Fruit fly (Drosophila melanogaster): ENCODE results near the gene Kyat.

Gene Kyat

dm6 chr3R:11779357-11780018, 42.8 kb downstream of the Kyat start:
- no peak for TF ChIP-seq noc (tag; optimal IDR thresholded peaks at IDR 0.05)

dm6 chr3R:11778879-11779278, 43.4 kb downstream of the Kyat start:
- no peak for TF ChIP-seq noc (tag; optimal IDR thresholded peaks at IDR 0.05)

- TF ChIP-seq noc (tag; optimal IDR thresholded peaks at IDR 0.05), result no peak
These were observed 44.1 kb downstream of the Kyat start for dm6 chr3R:11778012-11778865.

- no peak for TF ChIP-seq noc (tag; optimal IDR thresholded peaks at IDR 0.05)
These were observed 45.2 kb downstream of the Kyat start for dm6 chr3R:11777058-11777457.

dm6 chr3R:11776068-11776767, 46.1 kb downstream of the Kyat start:
- TF ChIP-seq noc (tag; optimal IDR thresholded peaks at IDR 0.05), result no peak

DNA sequence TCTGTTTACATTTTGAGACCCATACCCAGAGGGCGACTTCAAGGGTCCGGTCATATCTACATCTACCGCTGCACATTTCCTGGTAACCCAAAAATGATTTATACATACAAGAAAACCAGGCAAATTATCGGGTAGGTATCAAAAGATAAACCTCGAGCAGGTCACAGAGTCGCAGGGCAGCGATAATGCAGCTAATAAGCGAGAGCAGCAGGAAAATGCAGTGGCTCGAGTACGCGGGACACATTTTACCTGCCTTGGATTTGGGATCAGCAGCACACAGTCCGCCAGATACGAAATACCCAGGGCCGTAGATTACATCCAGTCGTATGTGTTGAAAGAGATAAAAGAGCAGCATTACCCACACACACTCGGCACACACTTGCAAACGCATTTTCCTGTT, 47.1 kb downstream of the Kyat start:
- TF ChIP-seq noc (tag; optimal IDR thresholded peaks at IDR 0.05), result no peak

DNA sequence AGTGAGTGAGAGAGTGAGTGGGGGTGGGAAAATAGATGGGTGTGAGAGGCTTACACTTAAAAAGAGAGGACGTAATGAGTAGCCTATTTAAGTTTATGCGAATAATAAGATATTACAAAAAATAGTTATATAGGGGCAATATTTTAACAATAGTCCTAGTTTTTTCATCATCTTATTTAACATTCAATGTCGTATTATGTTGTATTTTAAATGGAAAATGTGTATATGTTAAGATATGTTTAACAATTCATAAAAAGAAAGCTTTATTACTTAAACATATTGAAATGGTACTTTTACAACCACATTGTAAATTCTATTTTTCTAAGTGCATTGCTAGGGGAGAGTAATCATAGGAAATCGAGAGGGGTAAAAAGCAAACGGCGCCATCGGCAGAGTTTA, 48.3 kb downstream of the Kyat start:
- TF ChIP-seq noc (tag; optimal IDR thresholded peaks at IDR 0.05), result peak; percentile 7

DNA sequence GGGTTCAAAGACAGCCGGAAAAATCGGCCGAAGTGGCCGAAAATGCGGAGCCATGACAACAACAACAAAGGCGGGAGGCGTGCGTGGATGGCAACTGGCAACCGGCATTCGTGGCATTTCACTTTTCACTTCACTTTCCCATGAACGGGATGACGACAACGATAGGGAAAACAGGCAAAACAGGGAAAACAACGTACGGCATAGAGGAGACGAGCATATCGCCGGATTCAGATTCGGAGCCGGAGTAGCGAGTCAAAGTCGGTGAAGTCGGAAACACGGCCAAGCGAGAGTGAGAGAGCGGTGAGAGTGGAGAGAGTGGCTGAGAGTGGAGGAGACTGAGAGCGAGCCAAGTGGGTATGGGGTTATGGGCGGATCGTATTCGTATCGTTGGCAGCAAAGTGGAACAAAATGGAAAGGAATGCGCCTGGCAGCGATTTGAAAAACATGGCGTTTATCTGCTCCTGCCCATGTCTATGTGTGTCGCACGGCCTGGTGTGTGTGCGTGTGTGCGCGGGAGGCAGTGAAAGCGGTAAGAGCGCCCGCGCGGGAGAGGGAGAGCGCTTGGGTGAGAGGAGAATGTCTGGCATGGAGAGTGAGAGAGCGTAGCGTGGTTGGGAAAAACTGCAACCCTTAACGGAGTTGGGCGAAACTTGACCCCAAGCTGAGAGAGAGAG, 48.8 kb downstream of the Kyat start:
- TF ChIP-seq noc (tag; optimal IDR thresholded peaks at IDR 0.05), result no peak

dm6 chr3R:11772181-11772827, 50.0 kb downstream of the Kyat start:
- no peak for TF ChIP-seq noc (tag; optimal IDR thresholded peaks at IDR 0.05)

DNA sequence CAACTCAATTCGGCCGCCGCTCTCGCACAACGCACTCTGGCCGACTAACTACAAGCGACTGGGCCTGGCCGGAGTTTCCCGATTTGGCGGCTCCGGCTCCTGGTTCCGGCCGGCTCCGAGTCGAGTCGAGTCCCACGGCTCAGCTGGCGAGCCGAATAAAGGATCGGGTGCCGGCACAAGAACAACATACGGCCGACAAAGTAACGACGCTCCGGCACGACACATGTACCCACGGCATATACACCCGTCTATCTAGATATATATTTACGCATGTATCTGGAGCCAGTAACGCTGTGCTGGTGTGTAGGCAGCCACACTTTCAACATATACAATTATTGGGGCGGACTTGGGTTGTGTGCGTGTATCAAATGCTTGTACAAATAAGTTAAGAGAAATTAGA, 50.8 kb downstream of the Kyat start:
- no peak for TF ChIP-seq noc (tag; optimal IDR thresholded peaks at IDR 0.05)

- TF ChIP-seq noc (tag; optimal IDR thresholded peaks at IDR 0.05), result no peak
These were observed 51.6 kb downstream of the Kyat start for dm6 chr3R:11770733-11771132.

All from whole organism, larva.